Fruit fly (Drosophila melanogaster): ENCODE results near the gene CG4199.

The CG4199 gene

dm6 chrX:2050070-2050899, 23.0 kb downstream of the CG4199 start, which contains the start of gene moody (continued):
- TF ChIP-seq B-H2 (GFP tag; optimal IDR thresholded peaks at IDR 0.05) (peak; percentile 99), Myb (GFP tag; optimal IDR thresholded peaks at IDR 0.05) (peak; percentile 91), CG18011 (GFP tag; optimal IDR thresholded peaks at IDR 0.05) (peak; percentile 90), nmo (GFP tag; optimal IDR thresholded peaks at IDR 0.05) (peak; percentile 88), Dek (tag; optimal IDR thresholded peaks at IDR 0.05) (peak; percentile 97), sna (GFP tag; IDR thresholded peaks at IDR 0.05; ENCODE audit: partially characterized antibody) (0 out of 2 replicates have a peak, but pooled peaks have one; percentile 17), HLH4C (GFP tag; IDR thresholded peaks at IDR 0.05; ENCODE audit: partially characterized antibody) (0 out of 3 replicates have a peak, but pooled peaks have one; percentile 23), az2 (GFP tag; optimal IDR thresholded peaks at IDR 0.05) (peak; percentile 97), CG15601 (tag; optimal IDR thresholded peaks at IDR 0.05) (peak; percentile 93), CG11247 (GFP tag; IDR thresholded peaks at IDR 0.05) (peak; percentile 99), CG11398 (GFP tag; optimal IDR thresholded peaks at IDR 0.05) (peak; percentile 96), CG7357 (GFP tag; IDR thresholded peaks at IDR 0.05) (peak; percentile 87), ATbp (GFP tag; optimal IDR thresholded peaks at IDR 0.05) (peak; percentile 96), CG6813 (GFP tag; optimal IDR thresholded peaks at IDR 0.05) (peak; percentile 98), CG9215 (GFP tag; IDR thresholded peaks at IDR 0.05) (peak; percentile 97), CG2875 (GFP tag; optimal IDR thresholded peaks at IDR 0.05) (peak; percentile 93), CG7786 (GFP tag; optimal IDR thresholded peaks at IDR 0.05) (peak; percentile 98), zf30C (GFP tag; optimal IDR thresholded peaks at IDR 0.05) (peak; percentile 95), aop (GFP tag; IDR thresholded peaks at IDR 0.05) (peak; percentile 96), CG8388 (GFP tag; optimal IDR thresholded peaks at IDR 0.05) (peak; percentile 86), unc-4 (GFP tag; IDR thresholded peaks at IDR 0.05; ENCODE audit: partially characterized antibody) (peak; percentile 58), CkIIα-i1 (GFP tag; IDR thresholded peaks at IDR 0.05) (peak; percentile 91), CG7556 (GFP tag; optimal IDR thresholded peaks at IDR 0.05) (peak; percentile 96), CG4617 (GFP tag; optimal IDR thresholded peaks at IDR 0.05; ENCODE audit: borderline replicate concordance) (peak; percentile 97), Nf-YC (tag; optimal IDR thresholded peaks at IDR 0.05) (peak; percentile 91), CG4820 (GFP tag; optimal IDR thresholded peaks at IDR 0.05) (peak; percentile 92), CG12391 (tag; optimal IDR thresholded peaks at IDR 0.05) (peak; percentile 95), pum (GFP tag; optimal IDR thresholded peaks at IDR 0.05) (peak; percentile 98), CG16863 (GFP tag; optimal IDR thresholded peaks at IDR 0.05) (peak; percentile 97)

- peak; percentile 50 for TF ChIP-seq Trl (optimal IDR thresholded peaks at IDR 0.05)
- TF ChIP-seq Trl (GFP tag; optimal IDR thresholded peaks at IDR 0.05) = no peak
- TF ChIP-seq Scr (GFP tag; IDR thresholded peaks at IDR 0.05; ENCODE audit: partially characterized antibody) = 0 out of 2 replicates have a peak, but pooled peaks have one; percentile 7
- TF ChIP-seq Pdp1 (GFP tag; optimal IDR thresholded peaks at IDR 0.05) = peak in 1 of 2 experiments; percentile 67
- no peak for TF ChIP-seq CG7987 (GFP tag; optimal IDR thresholded peaks at IDR 0.05)
- TF ChIP-seq HHEX (GFP tag; optimal IDR thresholded peaks at IDR 0.05) = peak; percentile 2
- no peak for TF ChIP-seq CG33557 (GFP tag; optimal IDR thresholded peaks at IDR 0.05)
- peak; percentile 64 for TF ChIP-seq sug (tag; optimal IDR thresholded peaks at IDR 0.05)
- TF ChIP-seq Med (GFP tag) = peak; percentile 30
- TF ChIP-seq crol (GFP tag; IDR thresholded peaks at IDR 0.05) = peak; percentile 85
- peak; percentile 4 for TF ChIP-seq nom (GFP tag; optimal IDR thresholded peaks at IDR 0.05)
- no peak for TF ChIP-seq CG3838 (GFP tag; optimal IDR thresholded peaks at IDR 0.05)
- no peak for TF ChIP-seq wek (GFP tag; optimal IDR thresholded peaks at IDR 0.05)
- peak; percentile 22 for TF ChIP-seq CG12769 (tag; optimal IDR thresholded peaks at IDR 0.05)
- peak; percentile 92 for TF ChIP-seq z (GFP tag; IDR thresholded peaks at IDR 0.05)
- TF ChIP-seq sens-2 (GFP tag; IDR thresholded peaks at IDR 0.05) = 0 out of 2 replicates have a peak, but pooled peaks have one; percentile 12
- 0 out of 2 replicates have a peak, but pooled peaks have one; percentile 25 for TF ChIP-seq GATAe (GFP tag; conservative IDR thresholded peaks at IDR 0.05)
Measured at dm6 chrX:2048778-2049686, 24.3 kb downstream of the CG4199 start.

Measured in whole organism, embryonic.